Worm (Caenorhabditis elegans): ENCODE measurements around the gene cls-2.

Gene cls-2

ce11 chrIII:9050600-9050999, 4.2 kb upstream of the cls-2 start, which contains the start of gene ikke-1:
TSS of gene ikke-1 (minus strand) at chrIII:9050700.
- no peak for TF ChIP-seq sox-2 (GFP tag; IDR thresholded peaks at IDR 0.05)
- TF ChIP-seq ceh-19 (GFP tag; optimal IDR thresholded peaks at IDR 0.05): no peak
- TF ChIP-seq unc-55 (GFP tag; optimal IDR thresholded peaks at IDR 0.05): no peak
- TF ChIP-seq ceh-18 (tag; optimal IDR thresholded peaks at IDR 0.05): no peak
- no peak for TF ChIP-seq ceh-2 (tag; optimal IDR thresholded peaks at IDR 0.05)
- no peak for TF ChIP-seq rnt-1 (tag; optimal IDR thresholded peaks at IDR 0.05)
- no peak for TF ChIP-seq dmd-4 (tag; optimal IDR thresholded peaks at IDR 0.05; ENCODE audit: borderline replicate concordance)
- no peak for TF ChIP-seq hlh-6 (tag; optimal IDR thresholded peaks at IDR 0.05)
- TF ChIP-seq ztf-16 (tag; optimal IDR thresholded peaks at IDR 0.05): no peak
- no peak for TF ChIP-seq ceh-14 (tag; optimal IDR thresholded peaks at IDR 0.05)
- TF ChIP-seq pros-1 (tag; optimal IDR thresholded peaks at IDR 0.05): no peak
- no peak for TF ChIP-seq zip-5 (tag; optimal IDR thresholded peaks at IDR 0.05)
- no peak for TF ChIP-seq ceh-48 (tag; optimal IDR thresholded peaks at IDR 0.05)
- no peak for TF ChIP-seq sdc-2 (tag; optimal IDR thresholded peaks at IDR 0.05)
- TF ChIP-seq unc-42 (tag; optimal IDR thresholded peaks at IDR 0.05): no peak
- no peak for TF ChIP-seq eyg-1 (tag; optimal IDR thresholded peaks at IDR 0.05)
- no peak for TF ChIP-seq elt-4 (tag; optimal IDR thresholded peaks at IDR 0.05)
- TF ChIP-seq fkh-10 (GFP tag; optimal IDR thresholded peaks at IDR 0.05): no peak

DNA sequence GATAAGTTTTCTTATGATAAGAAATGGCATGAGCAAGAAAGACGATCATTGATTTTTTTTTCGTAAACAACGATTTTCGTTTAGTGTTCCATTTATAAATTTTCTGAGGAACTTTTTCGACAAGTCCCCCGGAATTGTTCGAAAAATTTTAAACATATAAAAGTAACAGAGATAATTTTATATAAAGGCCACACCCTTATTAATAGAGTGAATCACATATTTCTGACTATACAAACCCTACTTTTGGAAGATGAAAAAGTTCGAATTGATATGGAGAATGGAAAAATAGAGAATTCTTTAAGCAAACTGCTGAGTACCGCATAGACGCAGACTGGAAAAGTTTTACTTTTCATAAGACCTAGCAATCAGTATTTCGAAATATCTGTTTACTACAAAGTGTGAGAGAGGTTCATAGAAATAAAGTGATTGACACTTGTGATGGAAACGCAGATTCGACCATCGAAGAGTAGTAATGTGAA, 3.7 kb upstream of the cls-2 start:
- TF ChIP-seq dmd-4 (tag; optimal IDR thresholded peaks at IDR 0.05; ENCODE audit: borderline replicate concordance) (no peak), hlh-13 (GFP tag; optimal IDR thresholded peaks at IDR 0.05) (no peak), ceh-9 (tag; optimal IDR thresholded peaks at IDR 0.05) (no peak), sdc-2 (tag; optimal IDR thresholded peaks at IDR 0.05) (no peak), T23F11.4 (GFP tag; optimal IDR thresholded peaks at IDR 0.05) (peak; percentile 15), unc-55 (GFP tag; optimal IDR thresholded peaks at IDR 0.05) (peak; percentile 89), ceh-18 (tag; optimal IDR thresholded peaks at IDR 0.05) (no peak), K02D7.2 (tag; optimal IDR thresholded peaks at IDR 0.05) (peak; percentile 27), ceh-30 (tag; optimal IDR thresholded peaks at IDR 0.05) (peak; percentile 78), ama-1 (optimal IDR thresholded peaks at IDR 0.05) (peak; percentile 49), odd-2 (tag; optimal IDR thresholded peaks at IDR 0.05) (no peak), gmeb-2 (tag; optimal IDR thresholded peaks at IDR 0.05) (no peak), fkh-6 (tag; optimal IDR thresholded peaks at IDR 0.05) (no peak), hlh-6 (tag; optimal IDR thresholded peaks at IDR 0.05) (no peak)

- TF ChIP-seq fkh-10 (GFP tag; optimal IDR thresholded peaks at IDR 0.05) (no peak), fax-1 (tag; optimal IDR thresholded peaks at IDR 0.05) (no peak), nfya-1 (tag; optimal IDR thresholded peaks at IDR 0.05) (no peak), ref-2 (tag; optimal IDR thresholded peaks at IDR 0.05) (no peak), ceh-30 (tag; optimal IDR thresholded peaks at IDR 0.05) (no peak), ceh-45 (GFP tag; IDR thresholded peaks at IDR 0.05) (no peak), ceh-34 (tag; optimal IDR thresholded peaks at IDR 0.05) (no peak), mec-3 (tag; optimal IDR thresholded peaks at IDR 0.05; ENCODE audit: borderline replicate concordance) (no peak), ceh-22 (tag; optimal IDR thresholded peaks at IDR 0.05) (no peak)
Observed at ce11 chrIII:9051714-9052113, 3.1 kb upstream of the cls-2 start.

ce11 chrIII:9052371-9052978, 2.4 kb upstream of the cls-2 start:
- TF ChIP-seq madf-2 (tag; optimal IDR thresholded peaks at IDR 0.05) (no peak), syd-9 (tag; optimal IDR thresholded peaks at IDR 0.05) (peak; percentile 66), ceh-34 (tag; optimal IDR thresholded peaks at IDR 0.05) (no peak), ceh-19 (GFP tag; optimal IDR thresholded peaks at IDR 0.05) (no peak), ceh-24 (tag; optimal IDR thresholded peaks at IDR 0.05) (no peak), nfya-1 (tag; optimal IDR thresholded peaks at IDR 0.05) (peak; percentile 43), pax-1 (tag; optimal IDR thresholded peaks at IDR 0.05) (no peak), odd-2 (tag; optimal IDR thresholded peaks at IDR 0.05) (no peak), elt-2 (tag; optimal IDR thresholded peaks at IDR 0.05) (no peak), hlh-6 (tag; optimal IDR thresholded peaks at IDR 0.05) (no peak), unc-42 (tag; optimal IDR thresholded peaks at IDR 0.05) (peak; percentile 50), ahr-1 (tag; optimal IDR thresholded peaks at IDR 0.05) (no peak), ceh-31 (tag; optimal IDR thresholded peaks at IDR 0.05) (peak; percentile 61), unc-55 (GFP tag; optimal IDR thresholded peaks at IDR 0.05) (peak; percentile 27), ceh-2 (tag; optimal IDR thresholded peaks at IDR 0.05) (no peak), pros-1 (tag; optimal IDR thresholded peaks at IDR 0.05) (peak; percentile 58), ceh-18 (tag; optimal IDR thresholded peaks at IDR 0.05) (peak; percentile 16), lin-11 (tag; optimal IDR thresholded peaks at IDR 0.05) (peak; percentile 9), Y22D7AL.16 (tag; optimal IDR thresholded peaks at IDR 0.05) (no peak), ttx-3 (tag; optimal IDR thresholded peaks at IDR 0.05) (no peak), ceh-6 (GFP tag; optimal IDR thresholded peaks at IDR 0.05) (no peak), K09A11.1 (tag; optimal IDR thresholded peaks at IDR 0.05; ENCODE audit: insufficient read depth) (no peak)

Data from whole organism, late embryonic.